Worm (Caenorhabditis elegans): ENCODE data around the gene rbm-42.
A peak's percentile ranks its signal among the peaks of the same experiment; 100 is the strongest.

The rbm-42 gene

DNA sequence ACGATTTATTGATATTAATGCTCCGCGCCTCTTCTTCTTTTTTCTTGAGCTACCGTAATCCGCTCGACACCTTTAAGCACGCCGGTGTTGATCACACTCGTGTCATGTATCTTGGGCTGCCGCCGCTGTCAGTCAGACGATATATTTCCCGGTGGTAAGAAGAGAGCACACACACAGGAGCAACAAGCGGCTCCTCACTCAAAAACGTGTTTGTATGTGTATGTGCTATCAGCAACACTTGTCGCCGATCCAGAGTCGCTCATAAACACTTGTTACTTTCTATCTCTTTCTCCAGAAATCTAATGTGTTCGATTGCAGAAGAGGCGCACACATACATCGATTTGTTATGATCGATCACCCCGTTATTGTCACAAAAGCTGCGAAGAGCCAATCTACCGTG is 12.5 kb downstream of the rbm-42 start:
- TF ChIP-seq pax-1 (tag; optimal IDR thresholded peaks at IDR 0.05) (no peak), unc-55 (GFP tag; optimal IDR thresholded peaks at IDR 0.05) (peak; percentile 71), tbx-2 (tag; optimal IDR thresholded peaks at IDR 0.05) (peak; percentile 90), ets-4 (tag; optimal IDR thresholded peaks at IDR 0.05) (peak; percentile 3), odd-2 (tag; optimal IDR thresholded peaks at IDR 0.05) (no peak), ceh-31 (tag; optimal IDR thresholded peaks at IDR 0.05) (no peak), ceh-18 (tag; optimal IDR thresholded peaks at IDR 0.05) (peak; percentile 53)

ce11 chrIII:5139768-5140167 is 13.3 kb downstream of the rbm-42 start:
- TF ChIP-seq ceh-9 (tag; optimal IDR thresholded peaks at IDR 0.05) (no peak), tbx-2 (tag; optimal IDR thresholded peaks at IDR 0.05) (peak; percentile 78), ceh-31 (tag; optimal IDR thresholded peaks at IDR 0.05) (no peak), unc-55 (GFP tag; optimal IDR thresholded peaks at IDR 0.05) (peak; percentile 84)

- no peak for TF ChIP-seq C38D4.7 (GFP tag; optimal IDR thresholded peaks at IDR 0.05)
- TF ChIP-seq unc-42 (tag; optimal IDR thresholded peaks at IDR 0.05), result peak; percentile 89
- TF ChIP-seq hlh-6 (tag; optimal IDR thresholded peaks at IDR 0.05), result no peak
- TF ChIP-seq syd-9 (tag; optimal IDR thresholded peaks at IDR 0.05), result no peak
- peak; percentile 70 for TF ChIP-seq tbx-2 (tag; optimal IDR thresholded peaks at IDR 0.05)
- TF ChIP-seq sox-2 (GFP tag; IDR thresholded peaks at IDR 0.05), result no peak
- TF ChIP-seq ceh-18 (tag; optimal IDR thresholded peaks at IDR 0.05), result no peak
- no peak for TF ChIP-seq T23F11.4 (GFP tag; optimal IDR thresholded peaks at IDR 0.05)
- no peak for TF ChIP-seq ama-1 (optimal IDR thresholded peaks at IDR 0.05)
- no peak for TF ChIP-seq ceh-22 (tag; optimal IDR thresholded peaks at IDR 0.05)
Observed at ce11 chrIII:5138940-5139533, 14.0 kb downstream of the rbm-42 start.

- TF ChIP-seq ceh-48 (tag; optimal IDR thresholded peaks at IDR 0.05) (no peak), ceh-18 (tag; optimal IDR thresholded peaks at IDR 0.05) (no peak), dve-1 (tag; optimal IDR thresholded peaks at IDR 0.05) (no peak), tbx-2 (tag; optimal IDR thresholded peaks at IDR 0.05) (peak; percentile 12), ceh-45 (GFP tag; IDR thresholded peaks at IDR 0.05) (no peak)
Observed at ce11 chrIII:5137685-5138084, 15.3 kb downstream of the rbm-42 start.

- TF ChIP-seq mec-3 (tag; optimal IDR thresholded peaks at IDR 0.05; ENCODE audit: borderline replicate concordance) (no peak), nfya-1 (tag; optimal IDR thresholded peaks at IDR 0.05) (no peak), ama-1 (optimal IDR thresholded peaks at IDR 0.05) (no peak), ceh-6 (GFP tag; optimal IDR thresholded peaks at IDR 0.05) (no peak), ceh-2 (tag; optimal IDR thresholded peaks at IDR 0.05) (no peak), ceh-22 (tag; optimal IDR thresholded peaks at IDR 0.05) (no peak), madf-2 (tag; optimal IDR thresholded peaks at IDR 0.05) (no peak), ceh-31 (tag; optimal IDR thresholded peaks at IDR 0.05) (no peak)
Observed at ce11 chrIII:5137099-5137498, 15.9 kb downstream of the rbm-42 start.

- TF ChIP-seq syd-9 (tag; optimal IDR thresholded peaks at IDR 0.05) (peak; percentile 8), sox-2 (GFP tag; IDR thresholded peaks at IDR 0.05) (no peak), C08G9.2 (tag; optimal IDR thresholded peaks at IDR 0.05) (no peak), ztf-16 (tag; optimal IDR thresholded peaks at IDR 0.05) (no peak), ceh-24 (tag; optimal IDR thresholded peaks at IDR 0.05) (no peak), rnt-1 (tag; optimal IDR thresholded peaks at IDR 0.05) (no peak), ceh-48 (tag; optimal IDR thresholded peaks at IDR 0.05) (no peak), hlh-8 (tag; optimal IDR thresholded peaks at IDR 0.05) (no peak), unc-42 (tag; optimal IDR thresholded peaks at IDR 0.05) (no peak), ets-4 (tag; optimal IDR thresholded peaks at IDR 0.05) (peak; percentile 38), pax-1 (tag; optimal IDR thresholded peaks at IDR 0.05) (no peak), lin-11 (tag; optimal IDR thresholded peaks at IDR 0.05) (no peak), eyg-1 (tag; optimal IDR thresholded peaks at IDR 0.05) (no peak), sox-4 (tag; optimal IDR thresholded peaks at IDR 0.05) (no peak), hlh-30 (tag; optimal IDR thresholded peaks at IDR 0.05; ENCODE audit: insufficient read depth) (peak; percentile 5), C38D4.7 (GFP tag; optimal IDR thresholded peaks at IDR 0.05) (no peak), unc-3 (GFP tag; conservative IDR thresholded peaks at IDR 0.05) (no peak), unc-3 (tag; optimal IDR thresholded peaks at IDR 0.05) (no peak), K09A11.1 (tag; optimal IDR thresholded peaks at IDR 0.05; ENCODE audit: insufficient read depth) (no peak), fax-1 (tag; optimal IDR thresholded peaks at IDR 0.05) (no peak), Y22D7AL.16 (tag; optimal IDR thresholded peaks at IDR 0.05) (no peak), ceh-45 (GFP tag; IDR thresholded peaks at IDR 0.05) (no peak), ceh-18 (tag; optimal IDR thresholded peaks at IDR 0.05) (peak; percentile 14), ceh-34 (tag; optimal IDR thresholded peaks at IDR 0.05) (peak; percentile 44), ceh-22 (tag; optimal IDR thresholded peaks at IDR 0.05) (no peak), K02D7.2 (tag; optimal IDR thresholded peaks at IDR 0.05) (no peak)
Observed at ce11 chrIII:5136033-5136597, 16.9 kb downstream of the rbm-42 start, which contains the start of gene tbx-2. Gene tbx-2 (minus strand): TSS chrIII:5136296.
